Worm (Caenorhabditis elegans) whole organism, L3 larva: ENCODE data around the gene oac-42.

Experiments
- R02D3.7 ChIP-seq: fragments of 150-350 bp; optimal IDR thresholded peaks from 2 replicates; lab custom pipeline; 2014; ENCODE audit warnings: missing biosample characterization, missing genetic modification characterization
- ZK546.5 ChIP-seq: sonication (generic microtip); optimal IDR thresholded peaks from 2 replicates; lab custom pipeline; 2017; ENCODE audit warnings: missing biosample characterization, missing genetic modification characterization
- aly-2 ChIP-seq: fragments of 150-350 bp; optimal IDR thresholded peaks from 2 replicates; lab custom pipeline; 2014; ENCODE audit warnings: missing biosample characterization, missing genetic modification characterization
- ama-1 ChIP-seq: fragments of 150-350 bp; optimal IDR thresholded peaks from 2 replicates; lab custom pipeline; 2018
- ceh-28 ChIP-seq: fragments of 150-350 bp; optimal IDR thresholded peaks from 2 replicates; lab custom pipeline; 2014; ENCODE audit warnings: missing biosample characterization, missing genetic modification reagents, missing genetic modification characterization
- ceh-82 ChIP-seq: fragments of 150-350 bp; optimal IDR thresholded peaks from 2 replicates; lab custom pipeline; 2014; ENCODE audit warnings: missing biosample characterization, missing genetic modification characterization
- ceh-9 ChIP-seq: sonication (generic microtip); optimal IDR thresholded peaks from 2 replicates; lab custom pipeline; 2018; ENCODE audit warnings: missing biosample characterization, missing genetic modification characterization
- daf-12 ChIP-seq: fragments of 150-350 bp; optimal IDR thresholded peaks from 2 replicates; lab custom pipeline; 2014; ENCODE audit warnings: missing biosample characterization, missing genetic modification reagents, missing genetic modification characterization
- egl-27 ChIP-seq: sonication (generic microtip); optimal IDR thresholded peaks from 4 replicates; lab custom pipeline; 2017; ENCODE audit warnings: missing biosample characterization, missing genetic modification reagents, missing genetic modification characterization
- egl-5 ChIP-seq: fragments of 150-350 bp; optimal IDR thresholded peaks from 2 replicates; lab custom pipeline; 2017; ENCODE audit warnings: missing biosample characterization, missing genetic modification reagents, missing genetic modification characterization, inconsistent platforms
- elt-1 ChIP-seq: fragments of 150-350 bp; optimal IDR thresholded peaks from 2 replicates; lab custom pipeline; 2014; ENCODE audit warnings: missing biosample characterization, missing genetic modification characterization
- elt-2 ChIP-seq: sonication (generic microtip); optimal IDR thresholded peaks from 2 replicates; lab custom pipeline; 2016; ENCODE audit warnings: missing genetic modification reagents, mild to moderate bottlenecking, missing genetic modification characterization, missing compliant biosample characterization
- elt-3 ChIP-seq, 3 experiments: fragments of 150-350 bp in 1 of 3; sonication (generic microtip) in 2 of 3; optimal IDR thresholded peaks; 2 replicates in 2 of 3; 4 replicates in 1 of 3; lab custom pipeline; 2014 to 2017; ENCODE audit warnings: missing biosample characterization in 3 of 3, missing genetic modification characterization in 3 of 3
- eor-1 ChIP-seq, 2 experiments: fragments of 150-350 bp; optimal IDR thresholded peaks; 2 replicates each; lab custom pipeline; 2014 to 2018; ENCODE audit warnings: missing biosample characterization in 2 of 2, missing genetic modification characterization in 2 of 2
- fkh-2 ChIP-seq: fragments of 150-350 bp; optimal IDR thresholded peaks from 2 replicates; lab custom pipeline; 2014; ENCODE audit warnings: missing biosample characterization, missing genetic modification reagents, missing genetic modification characterization
- hmg-11 ChIP-seq: sonication (generic microtip); optimal IDR thresholded peaks from 2 replicates; lab custom pipeline; 2016; ENCODE audit warnings: missing genetic modification characterization, missing compliant biosample characterization
- jun-1 ChIP-seq: fragments of 150-350 bp; optimal IDR thresholded peaks from 2 replicates; lab custom pipeline; 2014; ENCODE audit warnings: missing biosample characterization, missing genetic modification reagents, missing genetic modification characterization
- lin-15B ChIP-seq: fragments of 150-350 bp; optimal IDR thresholded peaks from 2 replicates; lab custom pipeline; 2014; ENCODE audit warnings: missing biosample characterization, missing genetic modification characterization
- lin-39 ChIP-seq: fragments of 150-350 bp; optimal IDR thresholded peaks from 2 replicates; lab custom pipeline; 2018; ENCODE audit warnings: missing biosample characterization, missing genetic modification reagents, missing genetic modification characterization
- lsy-12 ChIP-seq: sonication (generic microtip); optimal IDR thresholded peaks from 2 replicates; lab custom pipeline; 2016; ENCODE audit warnings: mild to moderate bottlenecking, missing genetic modification characterization, missing compliant biosample characterization
- mml-1 ChIP-seq: fragments of 150-350 bp; sonication (generic microtip); optimal IDR thresholded peaks from 3 replicates; lab custom pipeline; 2014; ENCODE audit warnings: missing biosample characterization, missing genetic modification characterization
- nfya-1 ChIP-seq: sonication (generic microtip); optimal IDR thresholded peaks from 2 replicates; lab custom pipeline; 2017; ENCODE audit warnings: missing genetic modification characterization, mild to moderate bottlenecking, missing compliant biosample characterization, antibody characterized with exemption, moderate library complexity; ENCODE audit not compliant: insufficient read depth
- nhr-11 ChIP-seq: fragments of 150-350 bp; optimal IDR thresholded peaks from 2 replicates; lab custom pipeline; 2014; ENCODE audit warnings: missing biosample characterization, missing genetic modification characterization
- nhr-12 ChIP-seq: fragments of 150-350 bp; optimal IDR thresholded peaks from 2 replicates; lab custom pipeline; 2014; ENCODE audit warnings: missing biosample characterization, missing genetic modification characterization
- nhr-23 ChIP-seq: fragments of 150-350 bp; optimal IDR thresholded peaks from 2 replicates; lab custom pipeline; 2014; ENCODE audit warnings: missing biosample characterization, missing genetic modification reagents, missing genetic modification characterization
- nhr-237 ChIP-seq: fragments of 150-350 bp; optimal IDR thresholded peaks from 2 replicates; lab custom pipeline; 2014; ENCODE audit warnings: missing biosample characterization, missing genetic modification characterization
- nhr-25 ChIP-seq: sonication (generic microtip); optimal IDR thresholded peaks from 2 replicates; lab custom pipeline; 2017; ENCODE audit warnings: missing biosample characterization, missing genetic modification characterization
- nhr-67 ChIP-seq: fragments of 150-350 bp; optimal IDR thresholded peaks from 2 replicates; lab custom pipeline; 2014; ENCODE audit warnings: missing biosample characterization, missing genetic modification characterization
- nhr-77 ChIP-seq: fragments of 150-350 bp; optimal IDR thresholded peaks from 2 replicates; lab custom pipeline; 2014; ENCODE audit warnings: missing biosample characterization, missing genetic modification characterization
- pqm-1 ChIP-seq: fragments of 150-350 bp; optimal IDR thresholded peaks from 2 replicates; lab custom pipeline; 2017; ENCODE audit warnings: missing biosample characterization, missing genetic modification characterization, inconsistent platforms
- sea-2 ChIP-seq: fragments of 150-350 bp; sonication (generic microtip); optimal IDR thresholded peaks from 4 replicates; lab custom pipeline; 2014; ENCODE audit warnings: missing biosample characterization, missing genetic modification reagents, missing genetic modification characterization
- skn-1 ChIP-seq: fragments of 150-350 bp; optimal IDR thresholded peaks from 2 replicates; lab custom pipeline; 2014; ENCODE audit warnings: missing biosample characterization, missing genetic modification characterization
- snpc-4 ChIP-seq: fragments of 150-350 bp; optimal IDR thresholded peaks from 2 replicates; lab custom pipeline; 2014; ENCODE audit warnings: missing biosample characterization, missing genetic modification characterization
- tbx-2 ChIP-seq: sonication (generic microtip); optimal IDR thresholded peaks from 2 replicates; lab custom pipeline; 2016; ENCODE audit warnings: mild to moderate bottlenecking, missing genetic modification characterization, missing compliant biosample characterization
- unc-39 ChIP-seq: sonication (generic microtip); optimal IDR thresholded peaks from 4 replicates; lab custom pipeline; 2017; ENCODE audit warnings: missing biosample characterization, missing genetic modification characterization
- unc-62 ChIP-seq: fragments of 150-350 bp; sonication (generic microtip); optimal IDR thresholded peaks from 4 replicates; lab custom pipeline; 2014; ENCODE audit warnings: missing biosample characterization, missing genetic modification reagents, missing genetic modification characterization
- zag-1 ChIP-seq: fragments of 150-350 bp; optimal IDR thresholded peaks from 2 replicates; lab custom pipeline; 2014; ENCODE audit warnings: missing biosample characterization, missing genetic modification characterization
- ztf-4 ChIP-seq: fragments of 150-350 bp; optimal IDR thresholded peaks from 2 replicates; lab custom pipeline; 2014; ENCODE audit warnings: missing biosample characterization, missing genetic modification characterization

oac-42 gene

DNA sequence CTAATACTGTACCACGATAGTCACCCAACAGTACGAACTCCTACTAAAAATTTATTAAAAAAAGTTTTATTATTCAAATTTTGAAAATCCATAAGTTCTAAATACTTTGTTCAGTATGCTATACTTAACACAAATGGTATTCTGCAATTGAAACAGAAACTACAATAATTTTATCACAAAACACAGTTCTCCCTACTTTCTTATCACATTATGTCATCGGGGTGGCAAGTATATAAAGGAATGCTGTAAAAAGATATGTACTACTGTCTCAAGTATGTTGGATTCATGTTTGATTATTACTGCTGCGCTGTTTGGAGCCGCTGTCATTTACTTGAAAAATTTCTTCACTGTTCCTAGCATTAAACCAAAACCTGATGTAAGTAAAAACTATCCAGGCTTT is 36.5 kb upstream of the oac-42 start, which contains the start of gene cdr-1:
Gene cdr-1 (plus strand): TSS at position 208 of the 400 bp plus-strand sequence.
- no peak for TF ChIP-seq egl-27 (tag; lab: Kevin White, UChicago)
- no peak for TF ChIP-seq egl-5 (tag; lab: Kevin White, UChicago)
- TF ChIP-seq ceh-28: no peak
- no peak for TF ChIP-seq elt-1 (tag; lab: Kevin White, UChicago)
- TF ChIP-seq elt-2 (tag; lab: Kevin White, UChicago): peak; percentile 46
- no peak for TF ChIP-seq ceh-82 (tag; lab: Kevin White, UChicago)
- peak; percentile 38 for TF ChIP-seq pqm-1 (tag; lab: Kevin White, UChicago)
- TF ChIP-seq tbx-2: no peak

DNA sequence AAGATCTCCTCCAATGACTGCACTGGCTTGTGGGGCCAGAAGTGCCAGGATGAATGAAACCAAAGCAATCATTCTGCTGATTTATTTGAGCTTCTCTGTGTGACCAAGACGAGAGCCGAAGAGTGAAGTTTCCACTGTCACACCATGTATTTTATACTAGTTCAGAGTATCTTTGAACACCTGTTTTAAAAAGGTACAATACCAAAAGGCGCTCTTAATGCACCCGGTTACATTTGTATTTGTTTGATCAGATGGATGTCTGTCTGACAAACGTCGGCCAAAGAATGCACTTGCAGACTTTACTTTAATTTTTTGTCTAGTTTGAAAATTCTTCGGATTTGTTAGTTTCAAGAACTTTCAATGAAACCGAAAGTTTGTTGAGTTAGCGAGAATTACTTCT is 35.7 kb upstream of the oac-42 start, which contains the start of gene F35E8.10:
Gene F35E8.10 (minus strand): TSS at position 101 of the 400 bp plus-strand sequence.
- TF ChIP-seq jun-1 (no peak), eor-1 (tag; optimal IDR thresholded peaks at IDR 0.05; lab: Kevin White, UChicago) (no peak), skn-1 (tag; lab: Kevin White, UChicago) (no peak), daf-12 (tag; lab: Kevin White, UChicago) (no peak), ztf-4 (tag; lab: Kevin White, UChicago) (no peak), nhr-25 (tag; lab: Kevin White, UChicago) (no peak), pqm-1 (tag; lab: Kevin White, UChicago) (no peak), unc-62 (no peak), ZK546.5 (no peak), hmg-11 (no peak), tbx-2 (no peak), ama-1 (no peak), aly-2 (no peak), mml-1 (tag; lab: Kevin White, UChicago) (no peak), snpc-4 (tag; lab: Kevin White, UChicago) (no peak), nhr-12 (no peak), nhr-77 (tag; lab: Kevin White, UChicago) (no peak), R02D3.7 (no peak), elt-3 (tag; optimal IDR thresholded peaks at IDR 0.05; lab: Kevin White, UChicago) (no peak), nfya-1 (tag; lab: Kevin White, UChicago) (no peak)
- TF ChIP-seq, all 47 proteins: peak for 0

DNA sequence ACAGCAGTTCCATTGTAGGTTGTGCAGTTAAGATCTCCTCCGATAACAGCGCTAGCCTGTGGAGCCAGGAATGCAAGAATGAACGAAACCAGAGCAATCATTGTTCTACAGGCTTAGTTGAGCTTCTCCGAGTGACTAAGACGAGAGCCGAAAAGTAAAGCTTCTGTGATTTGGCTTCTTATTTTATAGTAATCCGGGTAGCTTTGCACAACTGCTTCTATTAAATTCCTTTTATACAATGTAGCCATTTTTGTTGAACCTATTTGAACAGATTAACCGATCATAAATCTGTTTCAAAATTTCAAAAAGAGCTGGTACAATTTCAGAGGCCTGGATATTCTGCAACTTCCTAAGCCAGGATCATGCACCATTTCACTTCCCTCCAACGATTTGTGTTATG is 32.9 kb upstream of the oac-42 start, which contains the start of gene F35E8.9:
Gene F35E8.9 (minus strand): TSS at position 101 of the 400 bp plus-strand sequence.
- TF ChIP-seq ama-1 (no peak), elt-3 (tag; optimal IDR thresholded peaks at IDR 0.05; lab: Kevin White, UChicago) (no peak), zag-1 (tag; lab: Kevin White, UChicago) (no peak), nhr-67 (no peak), lin-39 (tag; lab: Kevin White, UChicago) (no peak), skn-1 (tag; lab: Kevin White, UChicago) (no peak), pqm-1 (tag; lab: Kevin White, UChicago) (no peak), fkh-2 (tag; lab: Kevin White, UChicago) (no peak), daf-12 (tag; lab: Kevin White, UChicago) (no peak), ceh-9 (tag; lab: Kevin White, UChicago) (no peak), ZK546.5 (no peak), tbx-2 (no peak), lin-15B (tag; lab: Kevin White, UChicago) (no peak), lsy-12 (no peak)

DNA sequence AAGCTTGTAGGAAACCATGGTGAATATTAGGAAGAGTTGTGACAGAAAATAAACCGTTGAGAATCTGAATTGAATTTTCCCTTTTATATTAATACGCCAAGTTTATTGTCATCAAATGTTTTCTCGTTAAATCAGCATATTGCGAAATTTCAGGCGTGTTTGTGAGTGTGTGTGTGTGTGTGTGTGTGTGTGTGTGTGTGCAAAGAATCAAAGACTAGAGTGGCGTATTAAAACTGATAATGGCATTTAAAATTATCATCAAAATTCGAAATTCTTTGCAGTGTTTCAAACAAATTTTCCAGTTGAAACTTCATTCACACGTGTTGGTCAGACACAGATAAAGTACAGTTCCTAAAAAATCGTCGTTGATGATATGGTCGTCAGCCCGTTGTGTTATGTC is 31.3 kb upstream of the oac-42 start, which contains the start of gene gst-38:
Gene gst-38 (minus strand): TSS at position 152 of the 400 bp plus-strand sequence.
- no peak for TF ChIP-seq nhr-11
- no peak for TF ChIP-seq unc-39 (tag; lab: Kevin White, UChicago)
- TF ChIP-seq lsy-12: no peak
- TF ChIP-seq ztf-4 (tag; lab: Kevin White, UChicago): no peak
- TF ChIP-seq elt-2 (tag; lab: Kevin White, UChicago): peak; percentile 88
- TF ChIP-seq nhr-23 (tag; lab: Kevin White, UChicago): no peak
- no peak for TF ChIP-seq nhr-12
- no peak for TF ChIP-seq ceh-9 (tag; lab: Kevin White, UChicago)
- TF ChIP-seq lin-39 (tag; lab: Kevin White, UChicago): no peak
- no peak for TF ChIP-seq R02D3.7
- TF ChIP-seq elt-1 (tag; lab: Kevin White, UChicago): no peak
- peak; percentile 14 for TF ChIP-seq skn-1 (tag; lab: Kevin White, UChicago)
- no peak for TF ChIP-seq zag-1 (tag; lab: Kevin White, UChicago)
- TF ChIP-seq sea-2 (GFP tag; lab: Kevin White, UChicago): no peak
- no peak for TF ChIP-seq nhr-237
- no peak for TF ChIP-seq ceh-82 (tag; lab: Kevin White, UChicago)
- TF ChIP-seq pqm-1 (tag; lab: Kevin White, UChicago): peak; percentile 41
